Worm (Caenorhabditis elegans): ENCODE results near the gene jmjd-3.1.

DNA sequence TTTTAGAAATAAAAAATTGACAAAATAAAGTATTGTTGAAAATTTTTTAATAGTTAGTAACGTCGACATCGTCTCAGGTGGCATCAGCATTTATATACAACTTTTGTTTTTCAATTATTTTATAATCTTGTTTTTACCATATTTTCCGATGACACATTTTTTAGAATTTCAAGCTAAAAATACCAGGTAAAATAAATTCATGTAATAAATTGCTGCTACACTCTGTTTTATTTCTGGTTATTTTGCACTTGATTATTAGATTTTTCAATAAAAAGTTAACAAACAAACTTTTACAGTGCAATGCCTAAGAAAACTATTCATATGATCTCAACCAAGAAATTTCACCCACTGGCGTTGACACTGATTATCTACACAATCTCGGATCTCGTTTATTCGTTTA, 49.2 kb upstream of the jmjd-3.1 start, which contains the start of gene C03G5.14:
- TF ChIP-seq ama-1 (optimal IDR thresholded peaks at IDR 0.05): no peak
- no peak for TF ChIP-seq tbx-11 (GFP tag; IDR thresholded peaks at IDR 0.05)
- no peak for TF ChIP-seq sea-1 (GFP tag; conservative IDR thresholded peaks at IDR 0.05)
- TF ChIP-seq scrt-1 (GFP tag; IDR thresholded peaks at IDR 0.05): no peak
- no peak for TF ChIP-seq tra-4 (tag; optimal IDR thresholded peaks at IDR 0.05)
- no peak for TF ChIP-seq pes-1 (GFP tag; IDR thresholded peaks at IDR 0.05)
- no peak for TF ChIP-seq B0310.2 (tag; optimal IDR thresholded peaks at IDR 0.05)
- no peak for TF ChIP-seq ceh-36 (tag; optimal IDR thresholded peaks at IDR 0.05)
- no peak for TF ChIP-seq flt-1 (GFP tag; IDR thresholded peaks at IDR 0.05)
- no peak for TF ChIP-seq hmg-4 (GFP tag; optimal IDR thresholded peaks at IDR 0.05)
- TF ChIP-seq F13C5.2 (tag; optimal IDR thresholded peaks at IDR 0.05): no peak
- no peak for TF ChIP-seq ceh-13 (GFP tag; optimal IDR thresholded peaks at IDR 0.05)
- no peak for TF ChIP-seq hnd-1 (tag; optimal IDR thresholded peaks at IDR 0.05)
- no peak for TF ChIP-seq tbx-37 (GFP tag; conservative IDR thresholded peaks at IDR 0.05)

Measured in whole organism, early embryonic.